Fruit fly (Drosophila melanogaster): ENCODE data around the gene Rab1.

The Rab1 gene

DNA sequence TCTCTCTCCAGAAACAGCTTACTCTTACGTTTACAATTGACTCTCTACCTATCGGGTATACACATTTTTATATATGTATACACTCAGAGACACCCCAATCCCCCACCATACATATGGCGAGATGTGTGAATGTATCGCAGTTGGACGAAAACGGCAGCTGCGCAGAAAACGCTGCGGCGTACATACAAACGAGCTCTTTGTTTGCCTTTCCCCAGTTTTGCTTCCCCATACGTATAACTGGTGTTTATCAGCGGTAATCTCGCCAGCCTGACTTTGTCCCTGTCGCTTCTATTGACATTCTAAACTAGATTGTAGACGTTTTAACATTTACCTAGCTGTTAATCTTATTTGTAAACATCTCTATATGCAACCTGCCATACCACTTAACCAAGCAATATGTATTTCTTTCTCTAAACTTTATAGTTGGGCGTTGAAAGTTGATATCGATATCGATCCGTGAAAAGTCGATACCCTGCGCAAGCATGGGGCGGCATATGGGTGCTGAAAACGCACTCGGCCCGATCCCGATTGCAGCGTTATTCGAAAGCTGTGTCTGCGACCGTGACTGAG lies 28.6 kb upstream of the Rab1 start (continued):
- TF ChIP-seq Atf-2 (GFP tag; optimal IDR thresholded peaks at IDR 0.05) (peak; percentile 48), stc (GFP tag; IDR thresholded peaks at IDR 0.05) (no peak), HmgZ (tag; optimal IDR thresholded peaks at IDR 0.05) (peak; percentile 84), CG2129 (GFP tag; IDR thresholded peaks at IDR 0.05; ENCODE audit: partially characterized antibody) (no peak), prd (optimal IDR thresholded peaks at IDR 0.05) (no peak), prd (GFP tag; IDR thresholded peaks at IDR 0.05) (no peak), CG31441 (GFP tag; IDR thresholded peaks at IDR 0.05) (no peak), CG10979 (tag; optimal IDR thresholded peaks at IDR 0.05) (peak; percentile 46), CG7357 (GFP tag; IDR thresholded peaks at IDR 0.05) (0 out of 3 replicates have a peak, but pooled peaks have one; percentile 32), hbn (GFP tag; IDR thresholded peaks at IDR 0.05; ENCODE audit: partially characterized antibody) (no peak), CG31388 (GFP tag; optimal IDR thresholded peaks at IDR 0.05) (no peak), nau (GFP tag; optimal IDR thresholded peaks at IDR 0.05) (peak; percentile 94), kay (GFP tag; optimal IDR thresholded peaks at IDR 0.05) (peak; percentile 28), CG11085 (GFP tag; IDR thresholded peaks at IDR 0.05) (no peak), klu (GFP tag; IDR thresholded peaks at IDR 0.05) (no peak), CG1832 (GFP tag; optimal IDR thresholded peaks at IDR 0.05) (no peak), ham (GFP tag; IDR thresholded peaks at IDR 0.05) (no peak), CG6175 (GFP tag; IDR thresholded peaks at IDR 0.05) (no peak), NC2α (GFP tag; optimal IDR thresholded peaks at IDR 0.05) (peak; percentile 68), CG12769 (tag; optimal IDR thresholded peaks at IDR 0.05) (peak; percentile 83), pum (GFP tag; optimal IDR thresholded peaks at IDR 0.05) (peak; percentile 15), croc (GFP tag; conservative IDR thresholded peaks at IDR 0.05) (no peak), fd96Cb (tag; optimal IDR thresholded peaks at IDR 0.05) (peak; percentile 31), dm (GFP tag; optimal IDR thresholded peaks at IDR 0.05) (no peak), CG2889 (GFP tag; IDR thresholded peaks at IDR 0.05) (no peak), CG13424 (tag; optimal IDR thresholded peaks at IDR 0.05) (peak; percentile 72), Fer3 (tag; optimal IDR thresholded peaks at IDR 0.05) (peak; percentile 64), CG34422 (GFP tag; IDR thresholded peaks at IDR 0.05) (no peak), rib (GFP tag; IDR thresholded peaks at IDR 0.05) (no peak), stwl (tag; optimal IDR thresholded peaks at IDR 0.05) (no peak), C15 (GFP tag; IDR thresholded peaks at IDR 0.05) (no peak), Optix (GFP tag; IDR thresholded peaks at IDR 0.05) (no peak), Doc2 (GFP tag; IDR thresholded peaks at IDR 0.05) (no peak), chm (GFP tag; IDR thresholded peaks at IDR 0.05) (no peak), CG10959 (GFP tag; IDR thresholded peaks at IDR 0.05) (no peak), BtbVII (GFP tag; optimal IDR thresholded peaks at IDR 0.05) (peak; percentile 77), CG8478 (optimal IDR thresholded peaks at IDR 0.05) (no peak), ci (GFP tag; IDR thresholded peaks at IDR 0.05) (no peak), sima (GFP tag; optimal IDR thresholded peaks at IDR 0.05) (peak; percentile 62), CG9609 (GFP tag; optimal IDR thresholded peaks at IDR 0.05) (no peak), ATbp (GFP tag; optimal IDR thresholded peaks at IDR 0.05) (peak; percentile 95), Adf1 (GFP tag; IDR thresholded peaks at IDR 0.05) (no peak), CG13287 (GFP tag; IDR thresholded peaks at IDR 0.05; ENCODE audit: partially characterized antibody) (no peak), CG9876 (GFP tag; optimal IDR thresholded peaks at IDR 0.05) (no peak), ase (GFP tag; IDR thresholded peaks at IDR 0.05) (no peak), ara (GFP tag; IDR thresholded peaks at IDR 0.05) (no peak), CG5953 (GFP tag; IDR thresholded peaks at IDR 0.05) (no peak), CG11456 (GFP tag; IDR thresholded peaks at IDR 0.05) (no peak), Gug (GFP tag; IDR thresholded peaks at IDR 0.05) (no peak), cwo (GFP tag; optimal IDR thresholded peaks at IDR 0.05) (peak; percentile 70), CG17829 (tag; optimal IDR thresholded peaks at IDR 0.05) (no peak), CG4328 (GFP tag; optimal IDR thresholded peaks at IDR 0.05) (peak; percentile 85), insv (GFP tag; optimal IDR thresholded peaks at IDR 0.05) (peak in 1 of 2 experiments; percentile 13)

Data from whole organism, embryonic.